Fruit fly (Drosophila melanogaster) whole organism, adult: ENCODE results near the gene CG13116.
A peak's percentile ranks its signal among the peaks of the same experiment; 100 is the strongest.

Experiments used
- CG11617 ChIP-seq: fragments of 200-800 bp; sonication (Bioruptor generic); optimal IDR thresholded peaks from 2 replicates; lab custom pipeline; 2017; ENCODE audit warnings: mild to moderate bottlenecking, missing biosample characterization, missing genetic modification reagents, missing genetic modification characterization
- CG12768 ChIP-seq: fragments of 200-800 bp; sonication (Bioruptor generic); optimal IDR thresholded peaks from 2 replicates; lab custom pipeline; 2017; ENCODE audit warnings: missing biosample characterization, missing genetic modification characterization, mild to moderate bottlenecking, moderate library complexity, missing genetic modification reagents
- CG14711 ChIP-seq: fragments of 200-800 bp; sonication (Bioruptor generic); optimal IDR thresholded peaks from 2 replicates; lab custom pipeline; 2018; ENCODE audit warnings: missing biosample characterization, mild to moderate bottlenecking, missing genetic modification characterization, moderate library complexity
- CG33017 ChIP-seq: fragments of 200-800 bp; sonication (Bioruptor generic); optimal IDR thresholded peaks from 2 replicates; lab custom pipeline; 2018; ENCODE audit warnings: missing biosample characterization, mild to moderate bottlenecking, missing genetic modification characterization, moderate library complexity
- CG5204 ChIP-seq: fragments of 200-800 bp; sonication (Bioruptor generic); optimal IDR thresholded peaks from 2 replicates; lab custom pipeline; 2016; ENCODE audit warnings: missing biosample characterization, missing genetic modification characterization
- CG7045 ChIP-seq: fragments of 200-800 bp; sonication (Bioruptor generic); optimal IDR thresholded peaks from 2 replicates; lab custom pipeline; 2017; ENCODE audit warnings: missing biosample characterization, mild to moderate bottlenecking, missing genetic modification characterization
- CG7101 ChIP-seq: fragments of 200-800 bp; sonication (Bioruptor generic); optimal IDR thresholded peaks from 2 replicates; lab custom pipeline; 2018; ENCODE audit warnings: missing biosample characterization, mild to moderate bottlenecking, missing genetic modification characterization, moderate library complexity
- Clk ChIP-seq: fragments of 200-800 bp; sonication (Bioruptor generic); optimal IDR thresholded peaks from 2 replicates; lab custom pipeline; 2017; ENCODE audit warnings: missing biosample characterization, missing genetic modification characterization
- Crg-1 ChIP-seq: fragments of 200-800 bp; sonication (Bioruptor generic); optimal IDR thresholded peaks from 2 replicates; lab custom pipeline; 2016; ENCODE audit warnings: missing biosample characterization, missing genetic modification characterization
- Hr96 ChIP-seq: fragments of 200-800 bp; sonication (Bioruptor generic); optimal IDR thresholded peaks from 2 replicates; lab custom pipeline; 2016; ENCODE audit warnings: missing biosample characterization, missing genetic modification characterization
- Mnt ChIP-seq: fragments of 200-800 bp; sonication (Bioruptor generic); optimal IDR thresholded peaks from 2 replicates; lab custom pipeline; 2016; ENCODE audit warnings: missing biosample characterization, mild to moderate bottlenecking, missing genetic modification characterization
- bab1 ChIP-seq: fragments of 200-800 bp; sonication (Bioruptor generic); optimal IDR thresholded peaks from 3 replicates; lab custom pipeline; 2019; ENCODE audit warnings: missing biosample characterization, mild to moderate bottlenecking, missing genetic modification characterization, moderate library complexity
- cic ChIP-seq: fragments of 200-800 bp; sonication (Bioruptor generic); optimal IDR thresholded peaks from 2 replicates; lab custom pipeline; 2017; ENCODE audit warnings: missing biosample characterization, mild to moderate bottlenecking, missing genetic modification characterization, moderate library complexity
- cnc ChIP-seq, 2 experiments: fragments of >200 bp; optimal IDR thresholded peaks; 2 replicates each; lab custom pipeline; 2017
- kay ChIP-seq: fragments of 200-800 bp; sonication (Bioruptor generic); peaks from one replicate; lab custom pipeline; 2016; ENCODE audit warnings: missing biosample characterization, missing genetic modification characterization, borderline replicate concordance
- ovo ChIP-seq: fragments of 200-800 bp; sonication (Bioruptor generic); optimal IDR thresholded peaks from 2 replicates; lab custom pipeline; 2016; ENCODE audit warnings: missing biosample characterization, missing genetic modification characterization
- pad ChIP-seq: fragments of 200-800 bp; sonication (Bioruptor generic); optimal IDR thresholded peaks from 3 replicates; lab custom pipeline; 2017; ENCODE audit warnings: missing biosample characterization, missing genetic modification characterization, mild to moderate bottlenecking, moderate library complexity, missing genetic modification reagents
- tj ChIP-seq: fragments of 200-800 bp; sonication (Bioruptor generic); optimal IDR thresholded peaks from 3 replicates; lab custom pipeline; 2017; ENCODE audit warnings: missing biosample characterization, mild to moderate bottlenecking, missing genetic modification characterization, moderate library complexity
- toe ChIP-seq: fragments of 200-800 bp; sonication (Bioruptor generic); optimal IDR thresholded peaks from 2 replicates; lab custom pipeline; 2016; ENCODE audit warnings: missing biosample characterization, missing genetic modification characterization

CG13116 gene

dm6 chr2L:9729618-9730284, at the start of gene CG13116:
CG13116 (plus strand) TSS chr2L:9729940.
- TF ChIP-seq cic (GFP tag; lab: Kevin White, UChicago) (no peak), CG12768 (GFP tag; lab: Kevin White, UChicago) (peak; percentile 12)

dm6 chr2L:9684108-9684507, 45.6 kb upstream of the CG13116 start:
- TF ChIP-seq Mnt = no peak
- TF ChIP-seq tj (GFP tag; lab: Kevin White, UChicago) = peak; percentile 58

DNA sequence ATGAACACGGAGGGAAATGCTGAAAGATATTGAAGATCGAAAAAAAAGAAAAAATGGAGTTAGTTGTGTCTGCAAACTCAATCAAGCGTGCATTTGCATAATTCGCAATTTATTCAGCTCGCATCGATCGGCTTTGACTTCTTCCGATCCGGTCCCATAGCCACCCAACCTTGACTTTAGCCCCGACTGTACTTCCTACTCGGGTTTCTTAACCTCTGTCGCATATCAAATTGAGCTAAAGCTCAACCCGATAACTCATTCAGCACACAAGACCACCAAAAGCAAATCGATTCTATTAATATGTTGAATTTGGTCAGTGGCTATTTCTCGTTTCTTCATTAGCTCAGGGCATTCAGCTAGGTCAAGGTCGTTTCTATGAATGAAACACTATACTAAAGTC, 44.6 kb upstream of the CG13116 start:
- TF ChIP-seq CG11617 (GFP tag; lab: Kevin White, UChicago) = no peak
- no peak for TF ChIP-seq cic (GFP tag; lab: Kevin White, UChicago)
- no peak for TF ChIP-seq CG7045 (GFP tag; lab: Kevin White, UChicago)
- no peak for TF ChIP-seq CG12768 (GFP tag; lab: Kevin White, UChicago)
- no peak for TF ChIP-seq bab1 (GFP tag; lab: Kevin White, UChicago)
- TF ChIP-seq CG5204 (GFP tag; lab: Kevin White, UChicago) = no peak
- no peak for TF ChIP-seq kay (GFP tag; lab: Kevin White, UChicago)
- no peak for TF ChIP-seq tj (GFP tag; lab: Kevin White, UChicago)
- TF ChIP-seq toe = no peak

- no peak for TF ChIP-seq CG33017 (tag; lab: Kevin White, UChicago)
- TF ChIP-seq CG7045 (GFP tag; lab: Kevin White, UChicago) = no peak
- peak; percentile 13 for TF ChIP-seq CG12768 (GFP tag; lab: Kevin White, UChicago)
- TF ChIP-seq cnc (optimal IDR thresholded peaks at IDR 0.05; lab: Kevin White, UChicago) = no peak
- no peak for TF ChIP-seq CG7101 (tag; lab: Kevin White, UChicago)
- TF ChIP-seq toe = no peak
These were observed 43.7 kb upstream of the CG13116 start for dm6 chr2L:9685993-9686392.

dm6 chr2L:9690550-9691197, 39.1 kb upstream of the CG13116 start:
- TF ChIP-seq Mnt (no peak), cnc (optimal IDR thresholded peaks at IDR 0.05; lab: Kevin White, UChicago) (no peak), CG7101 (tag; lab: Kevin White, UChicago) (no peak), tj (GFP tag; lab: Kevin White, UChicago) (no peak), CG12768 (GFP tag; lab: Kevin White, UChicago) (no peak), pad (GFP tag; lab: Kevin White, UChicago) (no peak), Hr96 (GFP tag; lab: Kevin White, UChicago) (no peak), toe (no peak), cic (GFP tag; lab: Kevin White, UChicago) (peak; percentile 16), CG14711 (tag; lab: Kevin White, UChicago) (no peak), ovo (GFP tag; lab: Kevin White, UChicago) (no peak), Clk (GFP tag; lab: Kevin White, UChicago) (no peak), kay (GFP tag; lab: Kevin White, UChicago) (peak; percentile 89), CG11617 (GFP tag; lab: Kevin White, UChicago) (no peak), CG7045 (GFP tag; lab: Kevin White, UChicago) (no peak)

DNA sequence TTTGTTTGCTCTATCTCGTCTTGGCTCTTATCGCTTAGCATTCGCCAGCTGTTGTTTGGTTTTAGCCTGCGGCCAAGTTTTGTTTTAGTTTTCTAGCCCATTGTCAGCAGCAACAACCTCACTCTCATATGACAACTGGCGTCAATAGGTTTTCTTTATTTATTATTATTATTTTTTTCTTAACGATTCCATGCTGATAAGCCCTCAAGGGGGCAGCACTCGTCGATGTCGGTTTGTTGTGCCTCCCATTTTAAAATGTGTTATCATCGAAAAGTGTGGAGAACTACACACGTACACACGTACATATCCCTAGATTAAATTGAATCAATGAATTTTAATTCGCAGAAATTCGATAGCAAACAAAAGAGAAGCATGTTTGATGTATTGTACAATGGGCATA, 38.5 kb upstream of the CG13116 start:
- TF ChIP-seq ovo (GFP tag; lab: Kevin White, UChicago) = no peak
- TF ChIP-seq cic (GFP tag; lab: Kevin White, UChicago) = peak; percentile 64
- TF ChIP-seq kay (GFP tag; lab: Kevin White, UChicago) = peak; percentile 70

DNA sequence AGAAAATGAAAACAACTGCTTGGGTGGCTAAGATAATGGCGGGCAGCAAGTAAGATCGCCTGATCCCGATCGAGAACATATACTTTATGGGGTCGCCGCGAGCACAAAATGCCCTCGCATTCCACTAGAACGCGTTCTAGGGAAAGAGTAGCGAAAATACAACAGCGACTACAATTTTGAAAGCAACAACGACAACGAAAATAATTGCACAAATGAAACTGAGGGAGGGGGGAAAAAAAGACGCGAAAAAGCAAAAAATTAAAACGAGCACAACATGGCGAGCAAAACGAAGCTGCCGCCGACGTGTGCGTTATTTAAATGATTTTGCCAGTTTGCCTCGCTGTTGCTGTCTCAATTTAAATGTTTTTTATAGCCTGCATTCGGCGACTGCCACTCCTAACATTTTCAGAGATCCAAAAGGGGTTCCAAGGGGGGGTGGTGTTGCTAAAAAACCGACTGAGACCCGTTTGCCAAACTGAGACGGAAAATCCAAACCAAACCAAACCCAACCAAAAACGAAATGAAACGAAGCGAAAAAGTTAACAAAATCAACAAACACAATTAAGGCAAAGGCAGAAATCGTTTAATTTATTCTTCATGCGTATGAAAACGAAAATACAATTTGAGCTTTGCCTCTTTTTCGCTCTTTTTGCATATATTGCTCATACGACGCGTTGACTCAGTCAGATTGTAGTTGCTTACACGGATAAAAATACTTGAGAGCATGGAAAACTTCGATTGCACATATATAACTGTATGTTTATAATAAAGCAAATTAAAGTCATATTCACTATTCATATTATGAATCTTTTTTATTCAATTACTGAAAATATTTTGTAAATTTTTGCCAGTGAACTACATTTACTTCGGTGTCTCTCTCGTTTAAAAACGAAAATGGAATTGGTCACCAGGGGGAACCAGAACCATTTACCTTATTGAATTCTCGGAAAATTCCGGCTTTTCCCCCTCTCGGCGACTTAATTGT, 37.1 kb upstream of the CG13116 start:
- no peak for TF ChIP-seq cic (GFP tag; lab: Kevin White, UChicago)
- peak; percentile 37 for TF ChIP-seq CG7101 (tag; lab: Kevin White, UChicago)
- TF ChIP-seq bab1 (GFP tag; lab: Kevin White, UChicago) = peak; percentile 18
- no peak for TF ChIP-seq Crg-1 (GFP tag; lab: Kevin White, UChicago)
- no peak for TF ChIP-seq CG7045 (GFP tag; lab: Kevin White, UChicago)
- no peak for TF ChIP-seq toe
- TF ChIP-seq CG33017 (tag; lab: Kevin White, UChicago) = peak; percentile 49
- TF ChIP-seq tj (GFP tag; lab: Kevin White, UChicago) = peak; percentile 46
- peak; percentile 48 for TF ChIP-seq CG14711 (tag; lab: Kevin White, UChicago)
- no peak for TF ChIP-seq Mnt
- TF ChIP-seq CG5204 (GFP tag; lab: Kevin White, UChicago) = no peak
